Fruit fly (Drosophila melanogaster) whole organism, embryonic: ENCODE data around the gene CG44476.
A peak's percentile ranks its signal among the peaks of the same experiment; 100 is the strongest.

Experiments
- ATbp ChIP-seq: fragments of 200-800 bp; sonication (Bioruptor generic); optimal IDR thresholded peaks from 2 replicates; lab custom pipeline; 2017; ENCODE audit warnings: missing biosample characterization, mild to moderate bottlenecking, missing genetic modification characterization, missing genetic modification reagents
- Ada2b ChIP-seq: fragments of 200-800 bp; sonication (Bioruptor generic); IDR thresholded peaks from 2 replicates; pipeline ENCODE4 v1.3.6; 2022; ENCODE audit warnings: missing biosample characterization, missing genetic modification characterization
- Asciz ChIP-seq: fragments of 200-800 bp; sonication (Bioruptor generic); optimal IDR thresholded peaks from 2 replicates; lab custom pipeline; 2017; ENCODE audit warnings: missing biosample characterization, mild to moderate bottlenecking, missing genetic modification characterization, missing genetic modification reagents
- Blimp-1 ChIP-seq: fragments of 200-800 bp; sonication (Bioruptor generic); optimal IDR thresholded peaks from 3 replicates; lab custom pipeline; 2018; ENCODE audit warnings: missing biosample characterization, missing genetic modification characterization, mild to moderate bottlenecking, moderate library complexity, missing genetic modification reagents
- CG10209 ChIP-seq: fragments of 200-800 bp; sonication (Bioruptor generic); optimal IDR thresholded peaks from 3 replicates; lab custom pipeline; 2017; ENCODE audit warnings: missing biosample characterization, mild to moderate bottlenecking, missing genetic modification characterization, missing genetic modification reagents
- CG10321 ChIP-seq: fragments of 200-800 bp; sonication (Bioruptor generic); IDR thresholded peaks from 2 replicates; pipeline ENCODE4 v1.3.6; 2022; ENCODE audit warnings: missing biosample characterization, missing genetic modification characterization
- CG12071 ChIP-seq: fragments of 200-800 bp; sonication (Bioruptor generic); optimal IDR thresholded peaks from 3 replicates; lab custom pipeline; 2018; ENCODE audit warnings: missing biosample characterization, mild to moderate bottlenecking, missing genetic modification characterization
- CG12391 ChIP-seq: fragments of 200-800 bp; sonication (Bioruptor generic); optimal IDR thresholded peaks from 3 replicates; lab custom pipeline; 2018; ENCODE audit warnings: missing biosample characterization, mild to moderate bottlenecking, missing genetic modification characterization, moderate library complexity
- CG13424 ChIP-seq: fragments of 200-800 bp; sonication (Bioruptor generic); optimal IDR thresholded peaks from 2 replicates; lab custom pipeline; 2019; ENCODE audit warnings: missing biosample characterization, mild to moderate bottlenecking, missing genetic modification characterization, moderate library complexity
- CG14710 ChIP-seq: fragments of 200-800 bp; sonication (Bioruptor generic); optimal IDR thresholded peaks from 3 replicates; lab custom pipeline; 2019; ENCODE audit warnings: missing biosample characterization, mild to moderate bottlenecking, missing genetic modification characterization, moderate library complexity
- CG14965 ChIP-seq: fragments of 200-800 bp; sonication (Bioruptor generic); optimal IDR thresholded peaks from 2 replicates; lab custom pipeline; 2016; ENCODE audit warnings: missing biosample characterization, missing genetic modification characterization, borderline replicate concordance
- CG15479 ChIP-seq: fragments of 200-800 bp; sonication (Bioruptor generic); optimal IDR thresholded peaks from 3 replicates; lab custom pipeline; 2019; ENCODE audit warnings: missing biosample characterization, mild to moderate bottlenecking, missing genetic modification characterization, moderate library complexity
- CG18764 ChIP-seq: fragments of 200-800 bp; sonication (Bioruptor generic); optimal IDR thresholded peaks from 3 replicates; lab custom pipeline; 2016; ENCODE audit warnings: missing biosample characterization, missing genetic modification characterization
- CG2889 ChIP-seq: fragments of 200-800 bp; sonication (Bioruptor generic); IDR thresholded peaks from 3 replicates; pipeline ENCODE4 v1.3.6; 2022; ENCODE audit warnings: missing biosample characterization, missing genetic modification characterization
- CG4282 ChIP-seq: fragments of 200-800 bp; sonication (Bioruptor generic); optimal IDR thresholded peaks from 2 replicates; lab custom pipeline; 2016; ENCODE audit warnings: missing biosample characterization, missing genetic modification characterization
- CG4730 ChIP-seq: fragments of 200-800 bp; sonication (Bioruptor generic); IDR thresholded peaks from 2 replicates; pipeline ENCODE4 v1.3.6; 2022; ENCODE audit warnings: missing biosample characterization, missing genetic modification characterization
- CG5245 ChIP-seq: fragments of 200-800 bp; sonication (Bioruptor generic); optimal IDR thresholded peaks from 3 replicates; lab custom pipeline; 2016; ENCODE audit warnings: missing biosample characterization, missing genetic modification characterization
- CG9437 ChIP-seq: fragments of 200-800 bp; sonication (Bioruptor generic); optimal IDR thresholded peaks from 2 replicates; lab custom pipeline; 2018; ENCODE audit warnings: missing biosample characterization, mild to moderate bottlenecking, missing genetic modification characterization
- Chrac-16 ChIP-seq: fragments of 200-800 bp; sonication (Bioruptor generic); optimal IDR thresholded peaks from 3 replicates; lab custom pipeline; 2016; ENCODE audit warnings: missing biosample characterization, missing genetic modification characterization
- Dbx ChIP-seq: fragments of 200-800 bp; sonication (Bioruptor generic); IDR thresholded peaks from 3 replicates; pipeline ENCODE4 v1.3.6; 2022; ENCODE audit warnings: missing biosample characterization, missing genetic modification characterization
- Dek ChIP-seq: fragments of 200-800 bp; sonication (Bioruptor generic); optimal IDR thresholded peaks from 3 replicates; lab custom pipeline; 2019; ENCODE audit warnings: missing biosample characterization, mild to moderate bottlenecking, missing genetic modification characterization, moderate library complexity
- Dp ChIP-seq: fragments of 200-800 bp; sonication (Bioruptor generic); optimal IDR thresholded peaks from 2 replicates; lab custom pipeline; 2018; ENCODE audit warnings: missing biosample characterization, mild to moderate bottlenecking, missing genetic modification characterization, moderate library complexity
- Drgx ChIP-seq: fragments of 200-800 bp; sonication (Bioruptor generic); IDR thresholded peaks from 2 replicates; pipeline ENCODE4 v1.3.6; 2022; ENCODE audit warnings: missing biosample characterization, missing genetic modification characterization
- E2f2 ChIP-seq: fragments of 200-800 bp; sonication (Bioruptor generic); IDR thresholded peaks from 2 replicates; pipeline ENCODE4 v1.3.6; 2022; ENCODE audit warnings: missing biosample characterization, missing genetic modification characterization
- Ets97D ChIP-seq: fragments of 200-800 bp; sonication (Bioruptor generic); optimal IDR thresholded peaks from 3 replicates; lab custom pipeline; 2016; ENCODE audit warnings: missing biosample characterization, missing genetic modification characterization
- Fer1 ChIP-seq: fragments of 200-800 bp; sonication (Bioruptor generic); optimal IDR thresholded peaks from 2 replicates; lab custom pipeline; 2017; ENCODE audit warnings: missing biosample characterization, mild to moderate bottlenecking, missing genetic modification characterization
- Lhr ChIP-seq: fragments of 200-800 bp; sonication (Bioruptor generic); optimal IDR thresholded peaks from 3 replicates; lab custom pipeline; 2017; ENCODE audit warnings: mild to moderate bottlenecking, missing biosample characterization, missing genetic modification reagents, missing genetic modification characterization
- NC2α ChIP-seq: fragments of 200-800 bp; sonication (Bioruptor generic); optimal IDR thresholded peaks from 2 replicates; lab custom pipeline; 2016; ENCODE audit warnings: missing biosample characterization, missing genetic modification characterization
- Nf-YC ChIP-seq: fragments of 200-800 bp; optimal IDR thresholded peaks from 3 replicates; lab custom pipeline; 2019; ENCODE audit warnings: missing biosample characterization, mild to moderate bottlenecking, missing genetic modification characterization, moderate library complexity
- Ravus ChIP-seq: fragments of 200-800 bp; sonication (Bioruptor generic); IDR thresholded peaks from 2 replicates; pipeline ENCODE4 v1.3.6; 2022; ENCODE audit warnings: missing biosample characterization, missing genetic modification characterization
- Ssrp ChIP-seq: fragments of 200-800 bp; sonication (Bioruptor generic); optimal IDR thresholded peaks from 2 replicates; lab custom pipeline; 2018; ENCODE audit warnings: missing biosample characterization, mild to moderate bottlenecking, missing genetic modification characterization, moderate library complexity
- Tbp ChIP-seq: fragments of >200 bp; optimal IDR thresholded peaks from 2 replicates; lab custom pipeline; 2018; ENCODE audit warnings: missing biosample characterization, missing genetic modification characterization
- Xrp1 ChIP-seq: fragments of 200-800 bp; sonication (Bioruptor generic); IDR thresholded peaks from 2 replicates; pipeline ENCODE4 v1.3.6; 2022; ENCODE audit warnings: missing biosample characterization, missing genetic modification characterization
- bigmax ChIP-seq: fragments of 200-800 bp; sonication (Bioruptor generic); optimal IDR thresholded peaks from 2 replicates; lab custom pipeline; 2018; ENCODE audit warnings: missing biosample characterization, mild to moderate bottlenecking, missing genetic modification characterization
- cwo ChIP-seq: fragments of 200-800 bp; sonication (Bioruptor generic); optimal IDR thresholded peaks from 3 replicates; lab custom pipeline; 2017; ENCODE audit warnings: missing biosample characterization, missing genetic modification characterization, mild to moderate bottlenecking, moderate library complexity, missing genetic modification reagents
- fd64A ChIP-seq: fragments of 200-800 bp; sonication (Bioruptor generic); optimal IDR thresholded peaks from 3 replicates; lab custom pipeline; 2018; ENCODE audit warnings: missing biosample characterization, mild to moderate bottlenecking, missing genetic modification characterization
- fd96Cb ChIP-seq: fragments of 200-800 bp; sonication (Bioruptor generic); optimal IDR thresholded peaks from 2 replicates; lab custom pipeline; 2018; ENCODE audit warnings: missing biosample characterization, mild to moderate bottlenecking, missing genetic modification characterization, moderate library complexity
- gce ChIP-seq: fragments of 200-800 bp; sonication (Bioruptor generic); IDR thresholded peaks from 3 replicates; pipeline ENCODE4 v1.3.6; 2022; ENCODE audit warnings: missing biosample characterization, missing genetic modification characterization
- hb ChIP-seq: fragments of 200-800 bp; sonication (Bioruptor generic); IDR thresholded peaks from 3 replicates; pipeline ENCODE4 v1.3.6; 2022; ENCODE audit warnings: missing biosample characterization, missing genetic modification characterization; ENCODE audit not compliant: partially characterized antibody
- onecut ChIP-seq: fragments of 200-800 bp; sonication (Bioruptor generic); IDR thresholded peaks from 2 replicates; pipeline ENCODE4 v1.3.6; 2022; ENCODE audit warnings: missing biosample characterization, missing genetic modification characterization
- pnt ChIP-seq: fragments of 200-800 bp; sonication (Bioruptor generic); optimal IDR thresholded peaks from 3 replicates; lab custom pipeline; 2016; ENCODE audit warnings: missing biosample characterization, missing genetic modification characterization
- pros ChIP-seq: fragments of 200-800 bp; sonication (Bioruptor generic); optimal IDR thresholded peaks from 3 replicates; lab custom pipeline; 2019; ENCODE audit warnings: missing biosample characterization, mild to moderate bottlenecking, missing genetic modification characterization, moderate library complexity
- psq ChIP-seq: fragments of 200-800 bp; sonication (Bioruptor generic); optimal IDR thresholded peaks from 2 replicates; lab custom pipeline; 2017; ENCODE audit warnings: missing biosample characterization, missing genetic modification characterization
- pzg ChIP-seq: fragments of 200-800 bp; sonication (Bioruptor generic); optimal IDR thresholded peaks from 3 replicates; lab custom pipeline; 2018; ENCODE audit warnings: missing biosample characterization, mild to moderate bottlenecking, missing genetic modification characterization, moderate library complexity
- sim ChIP-seq: fragments of 200-800 bp; sonication (Bioruptor generic); IDR thresholded peaks from 2 replicates; pipeline ENCODE4 v1.3.6; 2022; ENCODE audit warnings: missing biosample characterization, missing genetic modification characterization
- slbo ChIP-seq: fragments of 200-800 bp; sonication (Bioruptor generic); IDR thresholded peaks from 2 replicates; pipeline ENCODE4 v1.3.6; 2022; ENCODE audit warnings: missing biosample characterization, missing genetic modification characterization
- sr ChIP-seq: fragments of 200-800 bp; sonication (Bioruptor generic); IDR thresholded peaks from 3 replicates; pipeline ENCODE4 v1.3.6; 2022; ENCODE audit warnings: missing biosample characterization, missing genetic modification characterization
- tap ChIP-seq: fragments of 200-800 bp; optimal IDR thresholded peaks from 3 replicates; lab custom pipeline; 2019; ENCODE audit warnings: missing biosample characterization, mild to moderate bottlenecking, missing genetic modification characterization, moderate library complexity
- tgo ChIP-seq: fragments of 200-800 bp; sonication (Bioruptor generic); IDR thresholded peaks from 3 replicates; pipeline ENCODE4 v1.3.6; 2022; ENCODE audit warnings: missing biosample characterization, missing genetic modification characterization

CG44476 gene

DNA sequence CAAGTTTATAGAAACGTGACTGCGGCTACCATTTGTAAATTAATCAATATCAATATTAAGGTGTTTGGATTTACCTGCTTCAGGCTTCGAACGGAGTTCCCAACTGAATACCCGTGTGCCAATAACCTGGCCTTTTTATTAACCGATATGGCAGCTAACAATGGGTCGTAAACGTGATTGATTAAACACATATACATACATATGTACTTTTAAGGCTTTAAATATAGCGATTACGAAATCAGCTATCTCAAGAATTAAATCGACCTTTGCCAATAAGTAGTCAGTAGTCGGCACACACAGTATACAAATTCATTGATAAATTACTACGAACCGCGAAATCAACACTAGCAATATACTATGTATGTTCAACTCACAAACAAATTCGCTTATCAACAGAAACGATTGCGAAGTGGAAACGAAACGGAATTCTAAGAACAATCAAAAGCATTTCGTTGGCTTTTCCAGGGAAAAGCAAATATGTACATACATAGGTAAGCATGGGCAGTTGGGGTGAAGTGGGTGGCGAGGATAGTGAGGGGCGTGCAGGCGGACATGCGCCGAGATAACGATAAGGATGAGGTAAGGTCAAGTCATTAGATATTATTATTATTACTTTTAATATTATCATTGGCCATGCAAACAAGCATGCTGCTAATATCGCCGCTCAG, 35.7 kb upstream of the CG44476 start (continued):
- peak; percentile 47 for TF ChIP-seq CG14710 (tag; lab: Kevin White, UChicago)
- no peak for TF ChIP-seq Chrac-16 (GFP tag; lab: Kevin White, UChicago)
- peak; percentile 31 for TF ChIP-seq psq
- no peak for TF ChIP-seq pzg (GFP tag; lab: Kevin White, UChicago)
- TF ChIP-seq Xrp1 (GFP tag; lab: Robert Waterston, UW) = peak; percentile 82
- TF ChIP-seq CG4282 = peak; percentile 15
- TF ChIP-seq CG9437 (GFP tag; lab: Kevin White, UChicago) = no peak
- no peak for TF ChIP-seq CG4730 (GFP tag; lab: Robert Waterston, UW)
- TF ChIP-seq tap (tag; lab: Kevin White, UChicago) = peak; percentile 71
- no peak for TF ChIP-seq Dp (GFP tag; lab: Kevin White, UChicago)
- TF ChIP-seq Ets97D (GFP tag; lab: Kevin White, UChicago) = no peak
- TF ChIP-seq E2f2 (GFP tag; lab: Robert Waterston, UW) = peak; percentile 42; the same call in 1 of the 2 replicates
- TF ChIP-seq onecut (GFP tag; lab: Robert Waterston, UW) = peak; percentile 75
- TF ChIP-seq Ada2b (GFP tag; lab: Robert Waterston, UW) = no peak
- TF ChIP-seq Ravus (GFP tag; lab: Robert Waterston, UW) = no peak
- no peak for TF ChIP-seq Tbp (GFP tag; lab: Kevin White, UChicago)
- TF ChIP-seq Drgx (GFP tag; lab: Robert Waterston, UW) = 0 out of 2 replicates have a peak, but pooled peaks have one; percentile 14
- TF ChIP-seq Dek (tag; lab: Kevin White, UChicago) = peak; percentile 28
- peak; percentile 57 for TF ChIP-seq Lhr (GFP tag; lab: Kevin White, UChicago)
- TF ChIP-seq hb = no peak
- TF ChIP-seq sr = peak; percentile 68; the same call in 2 of the 3 replicates
- peak; percentile 40 for TF ChIP-seq fd96Cb
- TF ChIP-seq CG12071 (GFP tag; lab: Kevin White, UChicago) = peak; percentile 86
- TF ChIP-seq CG15479 (GFP tag; lab: Kevin White, UChicago) = peak; percentile 46
- TF ChIP-seq fd64A (GFP tag; lab: Kevin White, UChicago) = peak; percentile 87
- no peak for TF ChIP-seq CG5245 (GFP tag; lab: Kevin White, UChicago)
- TF ChIP-seq sim (GFP tag; lab: Robert Waterston, UW) = no peak
- TF ChIP-seq pnt (GFP tag; lab: Kevin White, UChicago) = peak; percentile 21
- TF ChIP-seq Fer1 (GFP tag; lab: Kevin White, UChicago) = peak; percentile 85
- TF ChIP-seq tgo (GFP tag; lab: Robert Waterston, UW) = peak; percentile 30; the same call in 1 of the 3 replicates
- peak; percentile 10; the same call in 1 of the 2 replicates for TF ChIP-seq slbo
- TF ChIP-seq Ssrp = no peak
- TF ChIP-seq pros (GFP tag; lab: Kevin White, UChicago) = no peak
- TF ChIP-seq CG10321 = no peak; the same call in 1 of the 2 replicates
- peak; percentile 87 for TF ChIP-seq ATbp (GFP tag; lab: Kevin White, UChicago)
- TF ChIP-seq CG18764 (GFP tag; lab: Kevin White, UChicago) = peak; percentile 53
- TF ChIP-seq CG10209 = peak; percentile 77
- TF ChIP-seq bigmax (GFP tag; lab: Kevin White, UChicago) = peak; percentile 46
- peak; percentile 9; the same call in 1 of the 3 replicates for TF ChIP-seq Dbx (GFP tag; lab: Robert Waterston, UW)
- no peak for TF ChIP-seq CG2889 (GFP tag; lab: Robert Waterston, UW)
- peak; percentile 55 for TF ChIP-seq Nf-YC (tag; lab: Kevin White, UChicago)
- TF ChIP-seq CG14965 (GFP tag; lab: Kevin White, UChicago) = no peak
- peak; percentile 82 for TF ChIP-seq gce (GFP tag; lab: Robert Waterston, UW)
- TF ChIP-seq cwo (GFP tag; lab: Kevin White, UChicago) = peak; percentile 90
- TF ChIP-seq Blimp-1 (GFP tag; lab: Kevin White, UChicago) = peak; percentile 67
- no peak for TF ChIP-seq CG12391 (tag; lab: Kevin White, UChicago)
- peak; percentile 90 for TF ChIP-seq Asciz (GFP tag; lab: Kevin White, UChicago)
- peak; percentile 65 for TF ChIP-seq CG13424 (tag; lab: Kevin White, UChicago)
- no peak for TF ChIP-seq NC2α (GFP tag; lab: Kevin White, UChicago)
